Worm (Caenorhabditis elegans): ENCODE results near the gene sdz-16.

DNA sequence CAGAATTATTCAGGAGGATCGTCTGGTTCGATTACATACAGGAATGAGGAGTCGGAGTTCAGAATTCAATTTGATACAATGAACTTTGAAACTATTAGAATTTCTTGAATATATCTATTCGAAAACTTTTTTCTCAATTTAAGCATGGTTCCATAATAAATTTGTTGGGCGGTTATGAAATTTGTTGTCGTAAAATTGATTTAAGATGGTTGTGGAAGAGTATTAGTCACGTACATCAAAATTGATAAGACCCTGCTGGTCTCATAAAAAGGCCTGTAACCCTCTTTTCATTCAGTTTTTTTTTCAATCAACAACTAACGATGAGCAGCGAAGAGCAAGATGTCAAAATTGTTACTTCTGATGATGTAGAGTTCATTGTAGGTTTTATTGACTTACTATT, 19.8 kb upstream of the sdz-16 start, which contains the start of gene skr-5:
- no peak for TF ChIP-seq nhr-77 (tag; optimal IDR thresholded peaks at IDR 0.05)
- TF ChIP-seq pqm-1 (tag; optimal IDR thresholded peaks at IDR 0.05) = peak; percentile 45
- TF ChIP-seq lir-3 (tag; optimal IDR thresholded peaks at IDR 0.05) = no peak
- no peak for TF ChIP-seq mdl-1 (tag; optimal IDR thresholded peaks at IDR 0.05)
- no peak for TF ChIP-seq ces-1 (GFP tag; optimal IDR thresholded peaks at IDR 0.05)
- no peak for TF ChIP-seq ceh-20 (GFP tag; IDR thresholded peaks at IDR 0.05)
- no peak for TF ChIP-seq pha-4 (GFP tag; IDR thresholded peaks at IDR 0.05)
- no peak for TF ChIP-seq pha-4 (tag; optimal IDR thresholded peaks at IDR 0.05)
- no peak for TF ChIP-seq nhr-237 (tag; optimal IDR thresholded peaks at IDR 0.05)
- no peak for TF ChIP-seq nhr-25 (tag; optimal IDR thresholded peaks at IDR 0.05; ENCODE audit: borderline replicate concordance, insufficient read depth)
- TF ChIP-seq hmg-1.1 (GFP tag; IDR thresholded peaks at IDR 0.05) = no peak
- no peak for TF ChIP-seq fos-1 (tag; optimal IDR thresholded peaks at IDR 0.05)

Data from whole organism, L4 larva.